Worm (Caenorhabditis elegans): ENCODE results near the gene srx-116.

Gene srx-116

ce11 chrV:12697364-12697901 is 26.7 kb downstream of the srx-116 start, which contains the start of gene istr-1:
TSS of gene istr-1 (plus strand) at chrV:12697858.
- peak; percentile 34 for TF ChIP-seq unc-55 (GFP tag; optimal IDR thresholded peaks at IDR 0.05)
- TF ChIP-seq egl-27 (tag; optimal IDR thresholded peaks at IDR 0.05), result no peak
- no peak for TF ChIP-seq nhr-12 (tag; optimal IDR thresholded peaks at IDR 0.05)
- TF ChIP-seq skn-1 (tag; optimal IDR thresholded peaks at IDR 0.05), result peak; percentile 11
- TF ChIP-seq nhr-21 (tag; optimal IDR thresholded peaks at IDR 0.05), result no peak
- peak; percentile 66 for TF ChIP-seq C34F6.9 (tag; optimal IDR thresholded peaks at IDR 0.05)
- TF ChIP-seq ama-1 (optimal IDR thresholded peaks at IDR 0.05), result no peak
- TF ChIP-seq nhr-129 (tag; optimal IDR thresholded peaks at IDR 0.05), result peak; percentile 33
- peak; percentile 12 for TF ChIP-seq fos-1 (tag; optimal IDR thresholded peaks at IDR 0.05)
- TF ChIP-seq dmd-4 (tag; optimal IDR thresholded peaks at IDR 0.05), result no peak
- no peak for TF ChIP-seq mab-5 (tag; optimal IDR thresholded peaks at IDR 0.05)
- TF ChIP-seq crh-2 (tag; optimal IDR thresholded peaks at IDR 0.05), result no peak

- TF ChIP-seq Y55F3AM.14 (GFP tag; optimal IDR thresholded peaks at IDR 0.05), result no peak
- no peak for TF ChIP-seq mbf-1 (tag; optimal IDR thresholded peaks at IDR 0.05)
- no peak for TF ChIP-seq ceh-82 (tag; optimal IDR thresholded peaks at IDR 0.05)
- peak; percentile 48 for TF ChIP-seq zag-1 (tag; optimal IDR thresholded peaks at IDR 0.05)
- no peak for TF ChIP-seq ZK546.5 (tag; optimal IDR thresholded peaks at IDR 0.05)
- TF ChIP-seq crh-2 (tag; optimal IDR thresholded peaks at IDR 0.05), result peak; percentile 47
- no peak for TF ChIP-seq sma-9 (GFP tag; optimal IDR thresholded peaks at IDR 0.05)
- no peak for TF ChIP-seq sma-9 (tag; optimal IDR thresholded peaks at IDR 0.05)
- TF ChIP-seq blmp-1 (tag; optimal IDR thresholded peaks at IDR 0.05; ENCODE audit: insufficient read depth), result no peak
- TF ChIP-seq nhr-12 (tag; optimal IDR thresholded peaks at IDR 0.05), result no peak
Observed at ce11 chrV:12701613-12702012, 30.9 kb downstream of the srx-116 start.

ce11 chrV:12704077-12704476 is 33.4 kb downstream of the srx-116 start, which contains the start of gene R11D1.1:
TSS of gene R11D1.1 (plus strand) at chrV:12704377.
- TF ChIP-seq sma-9 (GFP tag; optimal IDR thresholded peaks at IDR 0.05), result no peak
- no peak for TF ChIP-seq sma-9 (tag; optimal IDR thresholded peaks at IDR 0.05)
- TF ChIP-seq ztf-11 (tag; optimal IDR thresholded peaks at IDR 0.05), result no peak
- no peak for TF ChIP-seq Y55F3AM.14 (GFP tag; optimal IDR thresholded peaks at IDR 0.05)
- TF ChIP-seq unc-55 (GFP tag; optimal IDR thresholded peaks at IDR 0.05), result no peak
- no peak for TF ChIP-seq ZK546.5 (tag; optimal IDR thresholded peaks at IDR 0.05)
- no peak for TF ChIP-seq ceh-82 (tag; optimal IDR thresholded peaks at IDR 0.05)
- no peak for TF ChIP-seq zag-1 (tag; optimal IDR thresholded peaks at IDR 0.05)
- no peak for TF ChIP-seq mab-5 (tag; optimal IDR thresholded peaks at IDR 0.05)
- no peak for TF ChIP-seq nhr-77 (tag; optimal IDR thresholded peaks at IDR 0.05)
- TF ChIP-seq C34F6.9 (tag; optimal IDR thresholded peaks at IDR 0.05), result no peak
- no peak for TF ChIP-seq peb-1 (tag; optimal IDR thresholded peaks at IDR 0.05)
- no peak for TF ChIP-seq lin-13 (GFP tag; optimal IDR thresholded peaks at IDR 0.05)
- TF ChIP-seq nhr-6 (tag; optimal IDR thresholded peaks at IDR 0.05), result no peak
- no peak for TF ChIP-seq blmp-1 (tag; optimal IDR thresholded peaks at IDR 0.05; ENCODE audit: insufficient read depth)
- TF ChIP-seq skn-1 (tag; optimal IDR thresholded peaks at IDR 0.05), result no peak
- TF ChIP-seq egl-27 (tag; optimal IDR thresholded peaks at IDR 0.05), result no peak
- TF ChIP-seq nhr-10 (tag; optimal IDR thresholded peaks at IDR 0.05), result no peak

ce11 chrV:12706511-12706910 is 35.8 kb downstream of the srx-116 start:
- no peak for TF ChIP-seq nhr-25 (tag; optimal IDR thresholded peaks at IDR 0.05)
- TF ChIP-seq ztf-4 (tag; optimal IDR thresholded peaks at IDR 0.05), result no peak

ce11 chrV:12708305-12708704 is 37.6 kb downstream of the srx-116 start, which contains the start of gene R11D1.2:
TSS of gene R11D1.2 (plus strand) at chrV:12708605.
- no peak for TF ChIP-seq ztf-11 (tag; optimal IDR thresholded peaks at IDR 0.05)
- TF ChIP-seq crh-2 (tag; optimal IDR thresholded peaks at IDR 0.05), result no peak
- no peak for TF ChIP-seq mdl-1 (tag; optimal IDR thresholded peaks at IDR 0.05)

- no peak for TF ChIP-seq lin-39 (tag; optimal IDR thresholded peaks at IDR 0.05)
- TF ChIP-seq nhr-21 (tag; optimal IDR thresholded peaks at IDR 0.05), result no peak
- no peak for TF ChIP-seq ztf-11 (tag; optimal IDR thresholded peaks at IDR 0.05)
- no peak for TF ChIP-seq ZK546.5 (tag; optimal IDR thresholded peaks at IDR 0.05)
- no peak for TF ChIP-seq zag-1 (tag; optimal IDR thresholded peaks at IDR 0.05)
- TF ChIP-seq egl-27 (tag; optimal IDR thresholded peaks at IDR 0.05), result no peak
- TF ChIP-seq gmeb-1 (tag; optimal IDR thresholded peaks at IDR 0.05), result no peak
- TF ChIP-seq unc-39 (tag; optimal IDR thresholded peaks at IDR 0.05), result no peak
- TF ChIP-seq ztf-1 (GFP tag; conservative IDR thresholded peaks at IDR 0.05), result no peak
- no peak for TF ChIP-seq nhr-237 (tag; optimal IDR thresholded peaks at IDR 0.05)
- TF ChIP-seq aly-2 (tag; optimal IDR thresholded peaks at IDR 0.05), result no peak
- TF ChIP-seq unc-55 (GFP tag; optimal IDR thresholded peaks at IDR 0.05), result no peak
- TF ChIP-seq ceh-16 (tag; optimal IDR thresholded peaks at IDR 0.05), result no peak
- TF ChIP-seq Y55F3AM.14 (GFP tag; optimal IDR thresholded peaks at IDR 0.05), result no peak
- no peak for TF ChIP-seq mdl-1 (tag; optimal IDR thresholded peaks at IDR 0.05)
- no peak for TF ChIP-seq lsy-2 (tag; optimal IDR thresholded peaks at IDR 0.05)
- no peak for TF ChIP-seq skn-1 (tag; optimal IDR thresholded peaks at IDR 0.05)
- TF ChIP-seq snpc-4 (tag; optimal IDR thresholded peaks at IDR 0.05), result no peak
- no peak for TF ChIP-seq elt-3 (tag; optimal IDR thresholded peaks at IDR 0.05)
Observed at ce11 chrV:12711999-12712398, 41.3 kb downstream of the srx-116 start, which contains the start of gene R11D1.3. TSS of gene R11D1.3 (minus strand) at chrV:12712099.

All from whole organism, L2 larva.